Worm (Caenorhabditis elegans): ENCODE measurements around the gene srv-34.

ce11 chrV:16382949-16383348 is 8.4 kb upstream of the srv-34 start:
- TF ChIP-seq Y79H2A.3 (GFP tag; conservative IDR thresholded peaks at IDR 0.05): no peak
- no peak for TF ChIP-seq C06A6.2 (GFP tag; conservative IDR thresholded peaks at IDR 0.05)
- TF ChIP-seq bed-1 (GFP tag; IDR thresholded peaks at IDR 0.05): no peak
- no peak for TF ChIP-seq unc-62 (GFP tag; optimal IDR thresholded peaks at IDR 0.05)
- TF ChIP-seq B0035.1 (tag; optimal IDR thresholded peaks at IDR 0.05): no peak
- TF ChIP-seq F57A8.1 (GFP tag; optimal IDR thresholded peaks at IDR 0.05): no peak
- TF ChIP-seq egrh-3 (GFP tag; IDR thresholded peaks at IDR 0.05): no peak
- TF ChIP-seq efl-1 (GFP tag; optimal IDR thresholded peaks at IDR 0.05): no peak
- TF ChIP-seq snpc-4 (GFP tag; optimal IDR thresholded peaks at IDR 0.05): no peak
- TF ChIP-seq snpc-4 (tag; optimal IDR thresholded peaks at IDR 0.05): no peak
